Worm (Caenorhabditis elegans): ENCODE results near the gene rhgf-1.

- TF ChIP-seq B0310.2 (tag; optimal IDR thresholded peaks at IDR 0.05) (no peak), sea-1 (GFP tag; conservative IDR thresholded peaks at IDR 0.05) (no peak), ama-1 (optimal IDR thresholded peaks at IDR 0.05) (no peak), flt-1 (GFP tag; IDR thresholded peaks at IDR 0.05) (no peak), ceh-13 (GFP tag; optimal IDR thresholded peaks at IDR 0.05) (no peak), hmg-4 (GFP tag; optimal IDR thresholded peaks at IDR 0.05) (no peak), tbx-37 (GFP tag; conservative IDR thresholded peaks at IDR 0.05) (no peak), hnd-1 (tag; optimal IDR thresholded peaks at IDR 0.05) (no peak), F13C5.2 (tag; optimal IDR thresholded peaks at IDR 0.05) (no peak), tbx-11 (GFP tag; IDR thresholded peaks at IDR 0.05) (no peak)
Observed at ce11 chrX:10688311-10688710, 23.4 kb downstream of the rhgf-1 start.
